Fruit fly (Drosophila melanogaster) whole organism, embryonic: Measurements from ENCODE around the gene CG9518.

Experiments
- Blimp-1 ChIP-seq: fragments of 200-800 bp; sonication (Bioruptor generic); optimal IDR thresholded peaks from 3 replicates; lab custom pipeline; 2018; ENCODE audit warnings: missing biosample characterization, missing genetic modification characterization, mild to moderate bottlenecking, moderate library complexity, missing genetic modification reagents
- CG10959 ChIP-seq: fragments of 200-800 bp; sonication (Bioruptor generic); IDR thresholded peaks from 2 replicates; pipeline ENCODE4 v1.3.6; 2022; ENCODE audit warnings: missing biosample characterization, missing genetic modification characterization
- CG1233 ChIP-seq: fragments of 200-800 bp; sonication (Bioruptor generic); optimal IDR thresholded peaks from 4 replicates; lab custom pipeline; 2018; ENCODE audit warnings: missing biosample characterization, mild to moderate bottlenecking, missing genetic modification characterization
- CG12769 ChIP-seq: fragments of 200-800 bp; sonication (Bioruptor generic); optimal IDR thresholded peaks from 2 replicates; lab custom pipeline; 2019; ENCODE audit warnings: missing biosample characterization, mild to moderate bottlenecking, missing genetic modification characterization, moderate library complexity
- CG13123 ChIP-seq: fragments of 200-800 bp; sonication (Bioruptor generic); optimal IDR thresholded peaks from 2 replicates; lab custom pipeline; 2016; ENCODE audit warnings: missing biosample characterization, missing genetic modification characterization
- CG13775 ChIP-seq: fragments of 200-800 bp; sonication (Bioruptor generic); optimal IDR thresholded peaks from 3 replicates; lab custom pipeline; 2017; ENCODE audit warnings: missing biosample characterization, mild to moderate bottlenecking, missing genetic modification characterization
- CG14050 ChIP-seq: fragments of 200-800 bp; sonication (Bioruptor generic); IDR thresholded peaks from 3 replicates; pipeline ENCODE4 v1.3.6; 2022; ENCODE audit warnings: missing biosample characterization, missing genetic modification characterization
- CG1529 ChIP-seq: fragments of 200-800 bp; sonication (Bioruptor generic); optimal IDR thresholded peaks from 3 replicates; lab custom pipeline; 2018; ENCODE audit warnings: missing biosample characterization, missing genetic modification characterization
- CG15696 ChIP-seq: fragments of 200-800 bp; sonication (Bioruptor generic); optimal IDR thresholded peaks from 2 replicates; lab custom pipeline; 2019; ENCODE audit warnings: missing biosample characterization, mild to moderate bottlenecking, missing genetic modification characterization, moderate library complexity
- CG1602 ChIP-seq: fragments of 200-800 bp; sonication (Bioruptor generic); optimal IDR thresholded peaks from 3 replicates; lab custom pipeline; 2016; ENCODE audit warnings: missing biosample characterization, missing genetic modification characterization
- CG1647 ChIP-seq: fragments of 200-800 bp; sonication (Bioruptor generic); optimal IDR thresholded peaks from 3 replicates; lab custom pipeline; 2016; ENCODE audit warnings: missing biosample characterization, missing genetic modification characterization
- CG18476 ChIP-seq: fragments of 200-800 bp; sonication (Bioruptor generic); optimal IDR thresholded peaks from 2 replicates; lab custom pipeline; 2016; ENCODE audit warnings: missing biosample characterization, mild to moderate bottlenecking, missing genetic modification characterization
- CG31224 ChIP-seq: fragments of 200-800 bp; sonication (Bioruptor generic); IDR thresholded peaks from 2 replicates; pipeline ENCODE4 v1.3.6; 2022; ENCODE audit warnings: missing biosample characterization, missing genetic modification characterization
- CG4424 ChIP-seq: fragments of 200-800 bp; sonication (Bioruptor generic); optimal IDR thresholded peaks from 3 replicates; lab custom pipeline; 2016; ENCODE audit warnings: missing biosample characterization, missing genetic modification characterization
- CG7357 ChIP-seq: fragments of 200-800 bp; sonication (Bioruptor generic); IDR thresholded peaks from 3 replicates; pipeline ENCODE4 v1.3.6; 2022; ENCODE audit warnings: missing biosample characterization, missing genetic modification characterization
- CG7786 ChIP-seq: fragments of 200-800 bp; sonication (Bioruptor generic); optimal IDR thresholded peaks from 2 replicates; lab custom pipeline; 2016; ENCODE audit warnings: missing biosample characterization, missing genetic modification characterization
- CG8924 ChIP-seq: fragments of 200-800 bp; optimal IDR thresholded peaks from 3 replicates; lab custom pipeline; 2019; ENCODE audit warnings: missing biosample characterization, mild to moderate bottlenecking, missing genetic modification characterization, moderate library complexity
- CG8944 ChIP-seq: fragments of 200-800 bp; sonication (Bioruptor generic); optimal IDR thresholded peaks from 3 replicates; lab custom pipeline; 2016; ENCODE audit warnings: missing biosample characterization, missing genetic modification characterization
- CG9727 ChIP-seq: fragments of 200-800 bp; sonication (Bioruptor generic); optimal IDR thresholded peaks from 3 replicates; lab custom pipeline; 2017; ENCODE audit warnings: missing biosample characterization, mild to moderate bottlenecking, missing genetic modification characterization
- CoRest ChIP-seq: fragments of 200-800 bp; sonication (Bioruptor generic); optimal IDR thresholded peaks from 3 replicates; lab custom pipeline; 2018; ENCODE audit warnings: missing biosample characterization, mild to moderate bottlenecking, missing genetic modification characterization, moderate library complexity
- Dek ChIP-seq: fragments of 200-800 bp; sonication (Bioruptor generic); optimal IDR thresholded peaks from 3 replicates; lab custom pipeline; 2019; ENCODE audit warnings: missing biosample characterization, mild to moderate bottlenecking, missing genetic modification characterization, moderate library complexity
- Fer3 ChIP-seq: fragments of 200-800 bp; sonication (Bioruptor generic); optimal IDR thresholded peaks from 2 replicates; lab custom pipeline; 2018; ENCODE audit warnings: missing biosample characterization, mild to moderate bottlenecking, missing genetic modification characterization, moderate library complexity
- H2.0 ChIP-seq: fragments of 200-800 bp; sonication (Bioruptor generic); IDR thresholded peaks from 2 replicates; pipeline ENCODE4 v1.3.6; 2022; ENCODE audit warnings: missing biosample characterization, missing genetic modification characterization
- Kr ChIP-seq: fragments of 200-800 bp; sonication (Bioruptor generic); optimal IDR thresholded peaks from 2 replicates; lab custom pipeline; 2017; ENCODE audit warnings: missing biosample characterization, mild to moderate bottlenecking, missing genetic modification characterization
- Sox102F ChIP-seq: fragments of 200-800 bp; sonication (Bioruptor generic); optimal IDR thresholded peaks from 2 replicates; lab custom pipeline; 2018; ENCODE audit warnings: missing biosample characterization, mild to moderate bottlenecking, missing genetic modification characterization, moderate library complexity
- Stat92E ChIP-seq, 3 experiments: fragments of >200 bp in 2 of 3; fragments of 200-800 bp in 1 of 3; sonication (Bioruptor generic) in 1 of 3; optimal IDR thresholded peaks; 2 replicates each; lab custom pipeline; 2017 to 2019; ENCODE audit warnings: missing biosample characterization in 3 of 3, missing genetic modification characterization in 3 of 3, mild to moderate bottlenecking in 1 of 3, moderate library complexity in 1 of 3
- Xrp1 ChIP-seq: fragments of 200-800 bp; sonication (Bioruptor generic); IDR thresholded peaks from 2 replicates; pipeline ENCODE4 v1.3.6; 2022; ENCODE audit warnings: missing biosample characterization, missing genetic modification characterization
- bsh ChIP-seq, 2 experiments: fragments of 200-800 bp; sonication (Bioruptor generic); optimal IDR thresholded peaks; 2 replicates each; lab custom pipeline; 2017 to 2018; ENCODE audit warnings: mild to moderate bottlenecking in 2 of 2, missing biosample characterization in 2 of 2, missing genetic modification characterization in 2 of 2, moderate library complexity in 1 of 2
- btn ChIP-seq: fragments of 200-800 bp; sonication (Bioruptor generic); optimal IDR thresholded peaks from 2 replicates; lab custom pipeline; 2016; ENCODE audit warnings: missing biosample characterization, missing genetic modification characterization
- caup ChIP-seq: fragments of 200-800 bp; sonication (Bioruptor generic); optimal IDR thresholded peaks from 3 replicates; lab custom pipeline; 2017; ENCODE audit warnings: missing biosample characterization, mild to moderate bottlenecking, missing genetic modification characterization, moderate library complexity; ENCODE audit not compliant: severe bottlenecking
- crp ChIP-seq, 2 experiments: fragments of 200-800 bp; sonication (Bioruptor generic); optimal IDR thresholded peaks; 2 replicates in 1 of 2; 3 replicates in 1 of 2; lab custom pipeline; 2017; ENCODE audit warnings: missing biosample characterization in 2 of 2, missing genetic modification characterization in 2 of 2, mild to moderate bottlenecking in 1 of 2, moderate library complexity in 1 of 2
- da ChIP-seq: fragments of 200-800 bp; sonication (Bioruptor generic); optimal IDR thresholded peaks from 2 replicates; lab custom pipeline; 2016; ENCODE audit warnings: missing biosample characterization, missing genetic modification characterization
- fd102C ChIP-seq: fragments of 200-800 bp; sonication (Bioruptor generic); optimal IDR thresholded peaks from 2 replicates; lab custom pipeline; 2018; ENCODE audit warnings: missing biosample characterization, mild to moderate bottlenecking, missing genetic modification characterization, moderate library complexity
- gcm ChIP-seq: fragments of 200-800 bp; sonication (Bioruptor generic); optimal IDR thresholded peaks from 2 replicates; lab custom pipeline; 2019; ENCODE audit warnings: missing biosample characterization, mild to moderate bottlenecking, missing genetic modification characterization, moderate library complexity
- gfzf ChIP-seq: fragments of 200-800 bp; sonication (Bioruptor generic); optimal IDR thresholded peaks from 2 replicates; lab custom pipeline; 2016; ENCODE audit warnings: missing biosample characterization, mild to moderate bottlenecking, missing genetic modification characterization, moderate library complexity
- gsb ChIP-seq: fragments of 200-800 bp; sonication (Bioruptor generic); IDR thresholded peaks from 2 replicates; pipeline ENCODE4 v1.3.6; 2022; ENCODE audit warnings: missing biosample characterization, missing genetic modification characterization
- hkb ChIP-seq, 2 experiments: fragments of 200-800 bp in 1 of 2; fragments of >200 bp in 1 of 2; sonication (Bioruptor generic) in 1 of 2; IDR thresholded peaks in 1 of 2; optimal IDR thresholded peaks in 1 of 2; 2 replicates each; pipeline versions ENCODE4 v1.3.6 to Lab custom; 2017 to 2022; ENCODE audit warnings: missing biosample characterization in 1 of 2, missing genetic modification characterization in 1 of 2
- lola ChIP-seq, 3 experiments: fragments of >200 bp in 2 of 3; fragments of 200-800 bp in 1 of 3; sonication (Bioruptor generic) in 1 of 3; optimal IDR thresholded peaks; 2 replicates each; lab custom pipeline; 2017 to 2019; ENCODE audit warnings: missing biosample characterization in 3 of 3, missing genetic modification characterization in 3 of 3, mild to moderate bottlenecking in 1 of 3, moderate library complexity in 1 of 3
- p53 ChIP-seq: fragments of 200-800 bp; sonication (Bioruptor generic); optimal IDR thresholded peaks from 2 replicates; lab custom pipeline; 2016; ENCODE audit warnings: missing biosample characterization, missing genetic modification characterization
- pfk ChIP-seq: fragments of 200-800 bp; sonication (Bioruptor generic); optimal IDR thresholded peaks from 2 replicates; lab custom pipeline; 2018; ENCODE audit warnings: missing biosample characterization, mild to moderate bottlenecking, missing genetic modification characterization, moderate library complexity
- phol ChIP-seq: fragments of 200-800 bp; sonication (Bioruptor generic); optimal IDR thresholded peaks from 3 replicates; lab custom pipeline; 2018; ENCODE audit warnings: missing biosample characterization, mild to moderate bottlenecking, missing genetic modification characterization, moderate library complexity
- pum ChIP-seq: fragments of 200-800 bp; sonication (Bioruptor generic); optimal IDR thresholded peaks from 2 replicates; lab custom pipeline; 2016; ENCODE audit warnings: missing biosample characterization, missing genetic modification characterization
- run ChIP-seq: fragments of 200-800 bp; sonication (Bioruptor generic); optimal IDR thresholded peaks from 3 replicates; lab custom pipeline; 2018; ENCODE audit warnings: missing biosample characterization, mild to moderate bottlenecking, missing genetic modification characterization
- sisA ChIP-seq: fragments of 200-800 bp; sonication (Bioruptor generic); IDR thresholded peaks from 2 replicates; pipeline ENCODE4 v1.3.6; 2022; ENCODE audit warnings: missing biosample characterization, missing genetic modification characterization
- ssp ChIP-seq: fragments of 200-800 bp; sonication (Bioruptor generic); IDR thresholded peaks from 2 replicates; pipeline ENCODE4 v1.3.6; 2022; ENCODE audit warnings: missing biosample characterization, missing genetic modification characterization
- tin ChIP-seq: fragments of 200-800 bp; sonication (Bioruptor generic); optimal IDR thresholded peaks from 3 replicates; lab custom pipeline; 2016; ENCODE audit warnings: missing biosample characterization, missing genetic modification characterization
- tna ChIP-seq: fragments of 200-800 bp; sonication (Bioruptor generic); IDR thresholded peaks from 2 replicates; pipeline ENCODE4 v1.3.6; 2022; ENCODE audit warnings: missing biosample characterization, missing genetic modification characterization; ENCODE audit not compliant: partially characterized antibody
- yki ChIP-seq: fragments of >200 bp; optimal IDR thresholded peaks from 3 replicates; lab custom pipeline; 2018

Gene CG9518

DNA sequence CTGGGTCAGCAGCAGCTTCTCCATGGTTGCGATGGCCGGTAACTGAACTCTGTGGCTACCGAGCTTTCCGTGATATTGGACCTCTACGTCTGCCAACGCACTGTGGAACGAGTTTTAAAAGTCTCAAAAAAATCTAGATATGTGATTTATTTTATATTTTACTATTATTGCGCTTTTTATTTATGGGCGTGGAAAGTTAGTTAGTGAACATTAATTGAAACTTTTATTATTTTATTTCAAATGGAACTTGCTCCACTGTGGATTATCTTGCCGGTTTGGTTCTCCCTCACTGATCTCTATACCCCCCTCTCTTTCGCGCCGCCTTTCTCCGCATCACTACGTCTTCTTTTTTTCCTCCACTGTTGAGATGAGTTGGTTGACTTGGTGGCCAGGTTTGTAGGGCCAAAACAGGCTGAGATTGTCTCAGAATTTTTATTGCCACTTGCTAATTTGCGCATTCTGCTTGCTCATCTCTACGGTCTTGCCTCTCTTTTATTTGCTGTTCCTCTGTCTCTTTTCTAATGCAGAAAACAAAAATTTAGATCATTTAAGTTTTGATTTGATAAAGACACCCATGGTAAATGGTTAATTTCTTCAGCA lies 22.1 kb downstream of the CG9518 start, which contains the start of gene CG9522 (continued):
- no peak for TF ChIP-seq hkb (optimal IDR thresholded peaks at IDR 0.05; lab: Kevin White, UChicago)
- peak; percentile 86 for TF ChIP-seq hkb (GFP tag; IDR thresholded peaks at IDR 0.05; lab: Robert Waterston, UW)
- TF ChIP-seq CG13123 (GFP tag; lab: Kevin White, UChicago): peak; percentile 3
- TF ChIP-seq CG7357 (GFP tag; lab: Robert Waterston, UW): peak; percentile 53; the same call in 2 of the 3 replicates
- TF ChIP-seq gfzf: no peak
- TF ChIP-seq bsh (GFP tag; optimal IDR thresholded peaks at IDR 0.05; lab: Kevin White, UChicago): peak; percentile 90 to 91
- TF ChIP-seq p53 (GFP tag; lab: Kevin White, UChicago): no peak
- peak; percentile 34; the same call in 1 of the 3 replicates for TF ChIP-seq CG14050 (GFP tag; lab: Robert Waterston, UW)
- TF ChIP-seq fd102C (GFP tag; lab: Kevin White, UChicago): no peak
- TF ChIP-seq pfk: no peak
- TF ChIP-seq CG1647: peak; percentile 27
- no peak for TF ChIP-seq da (GFP tag; lab: Kevin White, UChicago)
- TF ChIP-seq Blimp-1 (GFP tag; lab: Kevin White, UChicago): peak; percentile 86
- peak; percentile 74 for TF ChIP-seq CG1529
- peak; percentile 35 for TF ChIP-seq CG18476 (GFP tag; lab: Kevin White, UChicago)
- TF ChIP-seq CG1602 (GFP tag; lab: Kevin White, UChicago): peak; percentile 51
- TF ChIP-seq phol (tag; lab: Kevin White, UChicago): peak; percentile 71
- TF ChIP-seq sisA (GFP tag; lab: Robert Waterston, UW): peak; percentile 70
- peak; percentile 25 for TF ChIP-seq CG12769
- no peak for TF ChIP-seq tna (GFP tag; lab: Robert Waterston, UW)
- TF ChIP-seq Sox102F (GFP tag; lab: Kevin White, UChicago): peak; percentile 75
- TF ChIP-seq ssp (GFP tag; lab: Robert Waterston, UW): peak; percentile 59
- TF ChIP-seq lola (GFP tag; optimal IDR thresholded peaks at IDR 0.05; lab: Kevin White, UChicago): peak in 1 of 3 experiments; percentile 71
- peak; percentile 79 for TF ChIP-seq CG10959
- TF ChIP-seq CG1233 (GFP tag; lab: Kevin White, UChicago): peak; percentile 65
- TF ChIP-seq CG8944 (GFP tag; lab: Kevin White, UChicago): peak; percentile 18
- TF ChIP-seq CG4424 (GFP tag; lab: Kevin White, UChicago): peak; percentile 77
- peak; percentile 75 for TF ChIP-seq CG8924 (tag; lab: Kevin White, UChicago)
- peak; percentile 61 for TF ChIP-seq gsb (GFP tag; lab: Robert Waterston, UW)
- peak; percentile 52 for TF ChIP-seq CoRest (tag; lab: Kevin White, UChicago)
- peak; percentile 53 for TF ChIP-seq run (tag; lab: Kevin White, UChicago)
- TF ChIP-seq CG9727: peak; percentile 74
- TF ChIP-seq CG7786 (GFP tag; lab: Kevin White, UChicago): no peak
- TF ChIP-seq Fer3 (tag; lab: Kevin White, UChicago): peak; percentile 68
- peak; percentile 6 for TF ChIP-seq btn
- peak in 1 of 3 experiments; percentile 39 for TF ChIP-seq Stat92E (GFP tag; optimal IDR thresholded peaks at IDR 0.05; lab: Kevin White, UChicago)
- peak; percentile 34 for TF ChIP-seq Dek (tag; lab: Kevin White, UChicago)
- no peak for TF ChIP-seq crp (GFP tag; optimal IDR thresholded peaks at IDR 0.05; lab: Kevin White, UChicago)
- TF ChIP-seq Xrp1 (GFP tag; lab: Robert Waterston, UW): peak; percentile 86
- TF ChIP-seq H2.0 (GFP tag; lab: Robert Waterston, UW): peak; percentile 63
- peak; percentile 58 for TF ChIP-seq caup
- TF ChIP-seq pum (GFP tag; lab: Kevin White, UChicago): peak; percentile 29
- no peak for TF ChIP-seq CG15696 (tag; lab: Kevin White, UChicago)
- peak; percentile 66 for TF ChIP-seq tin
- TF ChIP-seq yki (lab: Kevin White, UChicago): no peak
- TF ChIP-seq CG31224 (GFP tag; lab: Robert Waterston, UW): 0 out of 2 replicates have a peak, but pooled peaks have one; percentile 32
- TF ChIP-seq gcm (GFP tag; lab: Kevin White, UChicago): peak; percentile 64
- TF ChIP-seq CG13775 (GFP tag; lab: Kevin White, UChicago): peak; percentile 55
- no peak for TF ChIP-seq Kr (GFP tag; lab: Kevin White, UChicago)
